Worm (Caenorhabditis elegans): Measurements from ENCODE around the gene Y42A5A.3.

DNA sequence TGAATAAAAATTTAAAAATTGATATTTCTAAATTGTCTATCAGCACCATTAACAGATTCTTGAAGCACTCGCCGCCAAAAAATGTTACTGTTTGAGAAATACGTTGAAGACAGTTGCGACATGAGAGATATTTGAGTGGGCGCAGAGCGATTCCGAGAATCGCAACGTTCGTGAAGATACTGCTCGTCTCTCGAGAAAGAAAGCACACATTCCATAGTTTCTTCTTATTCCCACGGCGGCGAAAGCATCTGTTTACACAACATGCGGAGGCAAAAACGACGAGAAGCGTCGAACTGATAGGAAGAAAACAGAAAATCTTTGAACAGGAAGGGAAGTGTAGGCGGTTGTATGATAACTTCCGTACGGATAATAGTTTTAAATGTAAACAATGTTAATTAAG lies 13.3 kb downstream of the Y42A5A.3 start:
- TF ChIP-seq nhr-12 (tag; optimal IDR thresholded peaks at IDR 0.05): no peak
- no peak for TF ChIP-seq unc-39 (tag; optimal IDR thresholded peaks at IDR 0.05)
- TF ChIP-seq nhr-76 (tag; optimal IDR thresholded peaks at IDR 0.05): no peak
- no peak for TF ChIP-seq flh-1 (GFP tag; optimal IDR thresholded peaks at IDR 0.05)
- no peak for TF ChIP-seq sptf-1 (tag; optimal IDR thresholded peaks at IDR 0.05)
